Fruit fly (Drosophila melanogaster) whole organism, prepupa: ENCODE measurements around the gene ZnT35C.

Source experiments
- CG11294 ChIP-seq: fragments of 200-800 bp; sonication (Bioruptor generic); IDR thresholded peaks from 2 replicates; pipeline ENCODE4 v1.3.6; 2022; ENCODE audit warnings: missing biosample characterization, missing genetic modification characterization
- CG11762 ChIP-seq: fragments of 200-800 bp; sonication (Bioruptor generic); optimal IDR thresholded peaks from 3 replicates; lab custom pipeline; 2016; ENCODE audit warnings: missing biosample characterization, missing genetic modification characterization; ENCODE audit not compliant: insufficient read depth
- CG1621 ChIP-seq: fragments of 200-800 bp; sonication (Bioruptor generic); optimal IDR thresholded peaks from 3 replicates; lab custom pipeline; 2018; ENCODE audit warnings: missing biosample characterization, mild to moderate bottlenecking, missing genetic modification characterization
- CG16779 ChIP-seq: fragments of 200-800 bp; sonication (Bioruptor generic); optimal IDR thresholded peaks from 3 replicates; lab custom pipeline; 2017; ENCODE audit warnings: missing biosample characterization, mild to moderate bottlenecking, missing genetic modification characterization
- CG34406 ChIP-seq: fragments of 200-800 bp; sonication (Bioruptor generic); optimal IDR thresholded peaks from 3 replicates; lab custom pipeline; 2016; ENCODE audit warnings: missing biosample characterization, missing genetic modification characterization
- CG4318 ChIP-seq: fragments of 200-800 bp; sonication (Bioruptor generic); optimal IDR thresholded peaks from 3 replicates; lab custom pipeline; 2017; ENCODE audit warnings: missing biosample characterization, mild to moderate bottlenecking, missing genetic modification characterization
- CG6854 ChIP-seq: fragments of 200-800 bp; sonication (Bioruptor generic); optimal IDR thresholded peaks from 2 replicates; lab custom pipeline; 2017; ENCODE audit warnings: missing biosample characterization, mild to moderate bottlenecking, missing genetic modification characterization
- Eip78C ChIP-seq: fragments of 200-800 bp; sonication (Bioruptor generic); peaks from one replicate; lab custom pipeline; 2016; ENCODE audit warnings: missing biosample characterization, missing genetic modification characterization
- Ets96B ChIP-seq: fragments of 200-800 bp; optimal IDR thresholded peaks from 2 replicates; lab custom pipeline; 2019; ENCODE audit warnings: missing biosample characterization, mild to moderate bottlenecking, missing genetic modification characterization, moderate library complexity
- achi ChIP-seq: fragments of 200-800 bp; sonication (Bioruptor generic); optimal IDR thresholded peaks from 3 replicates; lab custom pipeline; 2016; ENCODE audit warnings: missing biosample characterization, missing genetic modification characterization
- fd59A ChIP-seq: fragments of 200-800 bp; sonication (Bioruptor generic); optimal IDR thresholded peaks from 2 replicates; lab custom pipeline; 2017; ENCODE audit warnings: missing biosample characterization, mild to moderate bottlenecking, missing genetic modification characterization, missing genetic modification reagents
- fd85E ChIP-seq: fragments of 200-800 bp; sonication (Bioruptor generic); optimal IDR thresholded peaks from 3 replicates; lab custom pipeline; 2016; ENCODE audit warnings: missing biosample characterization, missing genetic modification characterization
- net ChIP-seq: fragments of 200-800 bp; sonication (Bioruptor generic); optimal IDR thresholded peaks from 3 replicates; lab custom pipeline; 2016; ENCODE audit warnings: missing biosample characterization, missing genetic modification characterization

dm6 chr2L:15274292-15274691 is 26.8 kb upstream of the ZnT35C start:
- TF ChIP-seq Eip78C (GFP tag; lab: Kevin White, UChicago) (no peak), fd85E (GFP tag; lab: Kevin White, UChicago) (no peak), achi (GFP tag; lab: Kevin White, UChicago) (no peak), CG11762 (no peak), fd59A (no peak), CG11294 (GFP tag; lab: Robert Waterston, UW) (no peak), CG34406 (no peak), net (GFP tag; lab: Kevin White, UChicago) (no peak), CG16779 (tag; lab: Kevin White, UChicago) (no peak), CG4318 (GFP tag; lab: Kevin White, UChicago) (no peak), CG6854 (GFP tag; lab: Kevin White, UChicago) (no peak), Ets96B (no peak), CG1621 (tag; lab: Kevin White, UChicago) (no peak)
